Worm (Caenorhabditis elegans): ENCODE measurements around the gene T24C2.3.
A peak's percentile ranks its signal among the peaks of the same experiment; 100 is the strongest.

Gene T24C2.3

ce11 chrX:14505578-14506353 lies 37.6 kb upstream of the T24C2.3 start (continued):
- TF ChIP-seq F55B11.4 (tag; optimal IDR thresholded peaks at IDR 0.05; ENCODE audit: borderline replicate concordance, insufficient read depth) (no peak), F57A8.1 (GFP tag; optimal IDR thresholded peaks at IDR 0.05) (no peak), attf-5 (GFP tag; optimal IDR thresholded peaks at IDR 0.05) (no peak), athp-1 (tag; optimal IDR thresholded peaks at IDR 0.05) (no peak), T07F8.4 (tag; optimal IDR thresholded peaks at IDR 0.05) (no peak), unc-130 (GFP tag; optimal IDR thresholded peaks at IDR 0.05) (no peak), dpff-1 (tag; optimal IDR thresholded peaks at IDR 0.05) (no peak), ekl-4 (GFP tag; IDR thresholded peaks at IDR 0.05) (no peak), hlh-12 (tag; optimal IDR thresholded peaks at IDR 0.05) (no peak), ccch-3 (GFP tag; optimal IDR thresholded peaks at IDR 0.05) (no peak), hmg-20 (GFP tag; IDR thresholded peaks at IDR 0.05) (no peak), lir-1 (GFP tag; conservative IDR thresholded peaks at IDR 0.05) (no peak), Y53F4B.3 (GFP tag; IDR thresholded peaks at IDR 0.05) (no peak), sea-2 (GFP tag; IDR thresholded peaks at IDR 0.05) (no peak), him-1 (tag; optimal IDR thresholded peaks at IDR 0.05) (no peak), akir-1 (GFP tag; optimal IDR thresholded peaks at IDR 0.05) (no peak), tbx-9 (tag; optimal IDR thresholded peaks at IDR 0.05; ENCODE audit: borderline replicate concordance) (no peak), C17E4.6 (GFP tag; IDR thresholded peaks at IDR 0.05) (no peak), egl-44 (GFP tag; IDR thresholded peaks at IDR 0.05) (no peak), hrde-1 (tag; optimal IDR thresholded peaks at IDR 0.05; ENCODE audit: borderline replicate concordance) (no peak), die-1 (tag; optimal IDR thresholded peaks at IDR 0.05) (no peak), ztf-18 (tag; optimal IDR thresholded peaks at IDR 0.05) (no peak), mel-28 (tag; optimal IDR thresholded peaks at IDR 0.05; ENCODE audit: borderline replicate concordance) (no peak), egrh-3 (GFP tag; IDR thresholded peaks at IDR 0.05) (peak; percentile 79), B0019.2 (GFP tag; conservative IDR thresholded peaks at IDR 0.05) (no peak), pha-4 (tag; optimal IDR thresholded peaks at IDR 0.05) (no peak), T26A5.8 (tag; optimal IDR thresholded peaks at IDR 0.05) (no peak), ceh-58 (GFP tag; IDR thresholded peaks at IDR 0.05) (no peak), sdz-38 (tag; optimal IDR thresholded peaks at IDR 0.05) (no peak), dox-1 (GFP tag; IDR thresholded peaks at IDR 0.05) (peak; percentile 69), ceh-27 (GFP tag; optimal IDR thresholded peaks at IDR 0.05) (peak; percentile 34), zfh-2 (GFP tag; conservative IDR thresholded peaks at IDR 0.05) (peak; percentile 98), madf-8 (GFP tag; conservative IDR thresholded peaks at IDR 0.05) (no peak), Y67H2A.10 (GFP tag; conservative IDR thresholded peaks at IDR 0.05) (no peak), madf-10 (tag; optimal IDR thresholded peaks at IDR 0.05) (no peak), ceh-40 (GFP tag; IDR thresholded peaks at IDR 0.05) (no peak), lin-40 (tag; optimal IDR thresholded peaks at IDR 0.05) (peak; percentile 36), D2030.7 (GFP tag; IDR thresholded peaks at IDR 0.05) (no peak), snpc-1.1 (tag; optimal IDR thresholded peaks at IDR 0.05; ENCODE audit: insufficient read depth) (no peak), chd-7 (tag; optimal IDR thresholded peaks at IDR 0.05) (peak; percentile 52), ztf-26 (tag; optimal IDR thresholded peaks at IDR 0.05) (peak; percentile 18), ZK185.1 (tag; optimal IDR thresholded peaks at IDR 0.05; ENCODE audit: poor library complexity, severe bottlenecking) (no peak), K12H6.12 (tag; optimal IDR thresholded peaks at IDR 0.05) (no peak), ceh-100 (GFP tag; IDR thresholded peaks at IDR 0.05) (no peak), Y53G8AR.9 (GFP tag; conservative IDR thresholded peaks at IDR 0.05) (no peak), F23B12.7 (tag; optimal IDR thresholded peaks at IDR 0.05; ENCODE audit: insufficient read depth) (no peak), lin-35 (GFP tag; optimal IDR thresholded peaks at IDR 0.05) (no peak), atf-7 (tag; optimal IDR thresholded peaks at IDR 0.05) (peak; percentile 7)

All from whole organism, young adult.